Worm (Caenorhabditis elegans): ENCODE measurements around the gene mig-22.

DNA sequence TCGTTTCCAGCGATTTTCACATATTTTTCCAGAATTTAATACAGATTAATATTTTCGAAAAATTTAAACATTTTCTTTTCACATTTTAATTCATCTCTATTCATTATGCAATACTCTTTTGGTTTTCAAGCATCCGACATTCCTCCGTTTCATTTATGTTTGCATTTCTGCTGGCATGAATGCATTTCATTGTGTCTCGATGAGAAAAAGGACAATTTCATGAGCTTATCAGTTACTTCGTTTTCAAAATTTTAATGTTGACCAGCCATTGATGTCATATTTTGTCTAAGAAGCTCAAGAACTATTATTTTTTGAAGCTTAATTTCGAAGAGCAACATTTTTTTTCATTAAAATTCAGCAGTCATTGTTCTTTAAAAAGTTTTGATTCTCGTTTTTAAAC is 48.5 kb downstream of the mig-22 start:
- no peak for TF ChIP-seq snpc-4 (tag; optimal IDR thresholded peaks at IDR 0.05)
- no peak for TF ChIP-seq dsc-1 (tag; optimal IDR thresholded peaks at IDR 0.05)
- TF ChIP-seq unc-86 (tag; optimal IDR thresholded peaks at IDR 0.05): no peak
- no peak for TF ChIP-seq elt-3 (tag; optimal IDR thresholded peaks at IDR 0.05)
- TF ChIP-seq nhr-77 (tag; optimal IDR thresholded peaks at IDR 0.05): no peak
- TF ChIP-seq fkh-10 (GFP tag; optimal IDR thresholded peaks at IDR 0.05): no peak
- no peak for TF ChIP-seq nhr-11 (tag; optimal IDR thresholded peaks at IDR 0.05)
- no peak for TF ChIP-seq ces-1 (GFP tag; optimal IDR thresholded peaks at IDR 0.05)
- no peak for TF ChIP-seq nhr-237 (tag; optimal IDR thresholded peaks at IDR 0.05)
- no peak for TF ChIP-seq unc-130 (tag; optimal IDR thresholded peaks at IDR 0.05)
- TF ChIP-seq hlh-17 (GFP tag; optimal IDR thresholded peaks at IDR 0.05; ENCODE audit: borderline replicate concordance): no peak
- no peak for TF ChIP-seq lin-39 (tag; optimal IDR thresholded peaks at IDR 0.05)
- TF ChIP-seq sup-37 (GFP tag; optimal IDR thresholded peaks at IDR 0.05): no peak

Data from whole organism, L1 larva.